Fruit fly (Drosophila melanogaster): Measurements from ENCODE around the gene CG13771.
A peak's percentile ranks its signal among the peaks of the same experiment; 100 is the strongest.

The CG13771 gene

dm6 chr2L:6648163-6648628, 15.2 kb downstream of the CG13771 start (continued):
- TF ChIP-seq CG8281 (tag; optimal IDR thresholded peaks at IDR 0.05) (peak; percentile 86), Blimp-1 (GFP tag; optimal IDR thresholded peaks at IDR 0.05) (peak; percentile 91), CG4730 (GFP tag; IDR thresholded peaks at IDR 0.05) (peak; percentile 86), hth (optimal IDR thresholded peaks at IDR 0.05) (no peak), Oaz (GFP tag; IDR thresholded peaks at IDR 0.05) (peak; percentile 93), Poxn (GFP tag; IDR thresholded peaks at IDR 0.05) (peak; percentile 71), CG17361 (GFP tag; IDR thresholded peaks at IDR 0.05) (peak; percentile 97), CG6813 (GFP tag; optimal IDR thresholded peaks at IDR 0.05) (peak; percentile 92), ham (GFP tag; IDR thresholded peaks at IDR 0.05) (peak; percentile 67; the same call in 1 of the 2 replicates), Rx (GFP tag; IDR thresholded peaks at IDR 0.05) (peak; percentile 80), sob (GFP tag; IDR thresholded peaks at IDR 0.05) (peak; percentile 92), cwo (GFP tag; optimal IDR thresholded peaks at IDR 0.05) (peak; percentile 94), B-H1 (GFP tag; IDR thresholded peaks at IDR 0.05) (peak; percentile 89), CG11456 (GFP tag; IDR thresholded peaks at IDR 0.05) (peak; percentile 91), CG42726 (GFP tag; IDR thresholded peaks at IDR 0.05; ENCODE audit: partially characterized antibody) (no peak), ERR (GFP tag; optimal IDR thresholded peaks at IDR 0.05) (peak; percentile 81), eyg (GFP tag; optimal IDR thresholded peaks at IDR 0.05) (peak; percentile 78)

dm6 chr2L:6647103-6647711, 16.2 kb downstream of the CG13771 start:
- TF ChIP-seq CG12155 (GFP tag; optimal IDR thresholded peaks at IDR 0.05) (peak; percentile 95), CG4854 (GFP tag; optimal IDR thresholded peaks at IDR 0.05) (peak; percentile 98), unc-4 (GFP tag; IDR thresholded peaks at IDR 0.05; ENCODE audit: partially characterized antibody) (no peak), CG30403 (GFP tag; optimal IDR thresholded peaks at IDR 0.05) (peak; percentile 99), CG5245 (GFP tag; optimal IDR thresholded peaks at IDR 0.05) (peak; percentile 98), Mes4 (GFP tag; optimal IDR thresholded peaks at IDR 0.05) (peak; percentile 99), CG11695 (GFP tag; IDR thresholded peaks at IDR 0.05) (peak; percentile 98), ERR (GFP tag; optimal IDR thresholded peaks at IDR 0.05) (peak; percentile 98), crp (GFP tag; optimal IDR thresholded peaks at IDR 0.05) (peak; percentile 34 to 73), bowl (GFP tag; IDR thresholded peaks at IDR 0.05) (peak; percentile 95), CG4424 (GFP tag; optimal IDR thresholded peaks at IDR 0.05) (peak; percentile 99), ind (GFP tag; optimal IDR thresholded peaks at IDR 0.05) (peak; percentile 98), CG18476 (GFP tag; optimal IDR thresholded peaks at IDR 0.05) (peak; percentile 98), CG6765 (GFP tag; optimal IDR thresholded peaks at IDR 0.05) (peak; percentile 97), otp (GFP tag; IDR thresholded peaks at IDR 0.05) (peak; percentile 98), toy (GFP tag; IDR thresholded peaks at IDR 0.05) (peak; percentile 88), nerfin-1 (tag; optimal IDR thresholded peaks at IDR 0.05) (peak; percentile 97), MESR4 (GFP tag; optimal IDR thresholded peaks at IDR 0.05) (peak; percentile 90), row (GFP tag; IDR thresholded peaks at IDR 0.05) (peak; percentile 97), pb (GFP tag; optimal IDR thresholded peaks at IDR 0.05) (peak; percentile 98), esg (GFP tag; conservative IDR thresholded peaks at IDR 0.05) (peak; percentile 96), slp2 (GFP tag; optimal IDR thresholded peaks at IDR 0.05) (peak; percentile 98), Hey (tag; optimal IDR thresholded peaks at IDR 0.05) (peak; percentile 80), Antp (GFP tag; optimal IDR thresholded peaks at IDR 0.05) (peak; percentile 98), Doc2 (GFP tag; IDR thresholded peaks at IDR 0.05) (no peak; the same call in 1 of the 2 replicates), CTCF (GFP tag; optimal IDR thresholded peaks at IDR 0.05) (peak; percentile 78), Nf-YC (tag; optimal IDR thresholded peaks at IDR 0.05) (peak; percentile 91), CG11723 (GFP tag; optimal IDR thresholded peaks at IDR 0.05) (peak; percentile 98), nau (GFP tag; optimal IDR thresholded peaks at IDR 0.05) (peak; percentile 98), CG12071 (GFP tag; optimal IDR thresholded peaks at IDR 0.05) (peak; percentile 98), CG18619 (GFP tag; optimal IDR thresholded peaks at IDR 0.05) (peak; percentile 97), Camta (GFP tag; optimal IDR thresholded peaks at IDR 0.05) (peak; percentile 99), Spps (tag; optimal IDR thresholded peaks at IDR 0.05) (peak; percentile 97), Lhr (GFP tag; optimal IDR thresholded peaks at IDR 0.05) (peak; percentile 95)
